Worm (Caenorhabditis elegans) whole organism, young adult: ENCODE results near the gene amx-1.

Source experiments
- B0019.2 ChIP-seq: fragments of 200-800 bp; sonication (Bioruptor generic); conservative IDR thresholded peaks from 2 replicates; pipeline ENCODE4 v1.3.6; 2022; ENCODE audit warnings: missing genetic modification reagents, missing genetic modification characterization, missing compliant biosample characterization
- B0336.3 ChIP-seq: fragments of 200-800 bp; sonication (Bioruptor generic); IDR thresholded peaks from 2 replicates; pipeline ENCODE4 v1.3.6; 2022; ENCODE audit warnings: missing genetic modification characterization, missing compliant biosample characterization
- F39B2.1 ChIP-seq: fragments of 200-800 bp; sonication (Bioruptor generic); IDR thresholded peaks from 2 replicates; pipeline ENCODE4 v1.3.6; 2022; ENCODE audit warnings: missing genetic modification reagents, missing genetic modification characterization, missing compliant biosample characterization
- T26A5.8 ChIP-seq: sonication (generic microtip); optimal IDR thresholded peaks from 2 replicates; lab custom pipeline; 2016; ENCODE audit warnings: missing genetic modification characterization, missing compliant biosample characterization
- ZK185.1 ChIP-seq: sonication (generic microtip); optimal IDR thresholded peaks from 2 replicates; lab custom pipeline; 2016; ENCODE audit warnings: mild to moderate bottlenecking, missing genetic modification characterization, missing compliant biosample characterization; ENCODE audit not compliant: poor library complexity, severe bottlenecking
- bed-2 ChIP-seq: fragments of 200-800 bp; sonication (Bioruptor generic); IDR thresholded peaks from 2 replicates; pipeline ENCODE4 v1.3.6; 2022; ENCODE audit warnings: missing genetic modification reagents, missing genetic modification characterization, missing compliant biosample characterization
- cebp-1 ChIP-seq, 2 experiments: fragments of 200-800 bp in 1 of 2; sonication (Bioruptor generic) in 1 of 2; sonication (generic microtip) in 1 of 2; IDR thresholded peaks in 1 of 2; optimal IDR thresholded peaks in 1 of 2; 2 replicates each; pipeline versions ENCODE4 v1.3.6 to Lab custom; 2017 to 2022; ENCODE audit warnings: missing compliant biosample characterization in 2 of 2, missing genetic modification characterization in 2 of 2, mild to moderate bottlenecking in 1 of 2, missing genetic modification reagents in 1 of 2, moderate library complexity in 1 of 2
- ceh-27 ChIP-seq: fragments of 200-800 bp; sonication (Bioruptor generic); optimal IDR thresholded peaks from 2 replicates; lab custom pipeline; 2018; ENCODE audit warnings: mild to moderate bottlenecking, missing genetic modification characterization, moderate library complexity, missing compliant biosample characterization
- chd-7 ChIP-seq: sonication (generic microtip); optimal IDR thresholded peaks from 2 replicates; lab custom pipeline; 2016; ENCODE audit warnings: mild to moderate bottlenecking, missing genetic modification characterization, moderate library complexity, missing compliant biosample characterization
- die-1 ChIP-seq: sonication (generic microtip); optimal IDR thresholded peaks from 2 replicates; lab custom pipeline; 2016; ENCODE audit warnings: missing genotype, mild to moderate bottlenecking, missing genetic modification characterization, missing compliant biosample characterization
- egl-44 ChIP-seq: fragments of 200-800 bp; sonication (Bioruptor generic); IDR thresholded peaks from 2 replicates; pipeline ENCODE4 v1.3.6; 2022; ENCODE audit warnings: missing genetic modification reagents, missing genetic modification characterization, missing compliant biosample characterization
- lin-40 ChIP-seq: sonication (generic microtip); optimal IDR thresholded peaks from 2 replicates; lab custom pipeline; 2016; ENCODE audit warnings: missing genetic modification characterization, mild to moderate bottlenecking, missing compliant biosample characterization, missing genotype, missing genetic modification reagents
- lsy-27 ChIP-seq: sonication (generic microtip); optimal IDR thresholded peaks from 2 replicates; lab custom pipeline; 2017; ENCODE audit warnings: missing genetic modification characterization, mild to moderate bottlenecking, missing compliant biosample characterization, antibody characterized with exemption, missing genotype, borderline replicate concordance; ENCODE audit not compliant: insufficient read depth
- nfyb-1 ChIP-seq: fragments of 200-800 bp; sonication (Bioruptor generic); IDR thresholded peaks from 2 replicates; pipeline ENCODE4 v1.3.6; 2022; ENCODE audit warnings: missing genetic modification reagents, missing genetic modification characterization, missing compliant biosample characterization
- nhr-80 ChIP-seq: sonication (generic microtip); optimal IDR thresholded peaks from 2 replicates; lab custom pipeline; 2016; ENCODE audit warnings: missing genetic modification characterization, missing compliant biosample characterization
- pbrm-1 ChIP-seq: fragments of 200-800 bp; sonication (Bioruptor generic); IDR thresholded peaks from 2 replicates; pipeline ENCODE4 v1.3.6; 2022; ENCODE audit warnings: missing genetic modification reagents, missing genetic modification characterization, missing compliant biosample characterization
- pha-4 ChIP-seq: fragments of 150-350 bp; sonication (generic microtip); optimal IDR thresholded peaks from 2 replicates; lab custom pipeline; 2014; ENCODE audit warnings: missing biosample characterization, missing genetic modification reagents, missing genetic modification characterization
- rcor-1 ChIP-seq: fragments of 200-800 bp; sonication (Bioruptor generic); IDR thresholded peaks from 2 replicates; pipeline ENCODE4 v1.3.6; 2022; ENCODE audit warnings: missing genetic modification reagents, missing genetic modification characterization, missing compliant biosample characterization
- snpc-4 ChIP-seq, 5 experiments: fragments of 150-350 bp in 1 of 5; sonication (generic microtip) in 4 of 5; optimal IDR thresholded peaks; 2 replicates each; lab custom pipeline; 2014 to 2018; ENCODE audit warnings: missing genetic modification characterization in 5 of 5, missing biosample characterization in 3 of 5, antibody characterized with exemption in 2 of 5, mild to moderate bottlenecking in 2 of 5, missing compliant biosample characterization in 2 of 5, missing genotype in 2 of 5, moderate library complexity in 2 of 5, missing genetic modification reagents in 1 of 5
- sptf-2 ChIP-seq: fragments of 200-800 bp; sonication (Bioruptor generic); optimal IDR thresholded peaks from 2 replicates; lab custom pipeline; 2018; ENCODE audit warnings: mild to moderate bottlenecking, missing genetic modification characterization, missing compliant biosample characterization
- unc-62 ChIP-seq: fragments of 150-350 bp; optimal IDR thresholded peaks from 2 replicates; lab custom pipeline; 2014; ENCODE audit warnings: missing biosample characterization, missing genetic modification reagents, missing genetic modification characterization
- ztf-3 ChIP-seq: fragments of 200-800 bp; sonication (Bioruptor generic); optimal IDR thresholded peaks from 2 replicates; lab custom pipeline; 2018; ENCODE audit warnings: mild to moderate bottlenecking, missing genetic modification characterization, missing compliant biosample characterization

amx-1 gene

DNA sequence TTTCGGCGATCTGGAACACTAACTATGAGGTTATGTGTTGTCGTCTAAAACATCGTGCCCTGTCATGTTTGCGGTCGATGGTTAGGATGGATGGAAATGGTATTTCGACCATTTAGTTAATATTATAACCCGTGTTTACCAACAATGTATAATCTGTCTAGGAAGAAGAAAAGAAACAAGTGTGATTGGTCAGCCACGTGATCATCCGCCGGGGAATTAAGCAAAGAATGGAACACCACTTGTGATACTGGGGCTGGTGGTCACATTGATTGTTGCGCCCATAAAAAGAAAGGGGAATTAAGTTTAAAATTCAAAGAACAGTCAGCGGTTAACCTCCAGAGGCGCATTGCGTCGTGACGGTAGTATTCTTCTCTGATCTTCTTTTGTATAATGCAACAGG, 53.4 kb downstream of the amx-1 start:
- TF ChIP-seq T26A5.8 (tag; lab: Kevin White, UChicago) (no peak), egl-44 (0 out of 2 replicates have a peak, but pooled peaks have one; percentile 53), lin-40 (tag; lab: Kevin White, UChicago) (peak; percentile 22), nfyb-1 (GFP tag; lab: Robert Waterston, UW) (peak; percentile 48; the same call in 1 of the 2 replicates), chd-7 (peak; percentile 36), ztf-3 (no peak), ZK185.1 (tag; lab: Kevin White, UChicago) (peak; percentile 6), bed-2 (no peak), B0019.2 (GFP tag; lab: Robert Waterston, UW) (no peak), F39B2.1 (no peak), sptf-2 (GFP tag; lab: Kevin White, UChicago) (no peak), ceh-27 (no peak), pha-4 (peak; percentile 32), rcor-1 (GFP tag; lab: Robert Waterston, UW) (no peak), nhr-80 (peak; percentile 9), B0336.3 (GFP tag; lab: Robert Waterston, UW) (no peak), lsy-27 (tag; lab: Kevin White, UChicago) (no peak), pbrm-1 (no peak), die-1 (tag; lab: Kevin White, UChicago) (no peak), cebp-1 (GFP tag; IDR thresholded peaks at IDR 0.05; lab: Robert Waterston, UW) (peak; percentile 18; the same call in 1 of the 2 replicates), cebp-1 (tag; optimal IDR thresholded peaks at IDR 0.05; lab: Kevin White, UChicago) (peak; percentile 60), snpc-4 (GFP tag; optimal IDR thresholded peaks at IDR 0.05; lab: Kevin White, UChicago) (no peak), snpc-4 (tag; optimal IDR thresholded peaks at IDR 0.05; lab: Kevin White, UChicago) (no peak), unc-62 (no peak)
